Fruit fly (Drosophila melanogaster) whole organism, embryonic: ENCODE results near the gene Art8.

Experiments
- Abd-B ChIP-seq: fragments of 200-800 bp; sonication (Bioruptor generic); optimal IDR thresholded peaks from 2 replicates; lab custom pipeline; 2018; ENCODE audit warnings: missing biosample characterization, mild to moderate bottlenecking, missing genetic modification characterization, moderate library complexity
- CG14441 ChIP-seq: fragments of 200-800 bp; sonication (Bioruptor generic); IDR thresholded peaks from 2 replicates; pipeline ENCODE4 v1.3.6; 2022; ENCODE audit warnings: missing biosample characterization, missing genetic modification characterization
- CG17612 ChIP-seq: fragments of 200-800 bp; sonication (Bioruptor generic); IDR thresholded peaks from 2 replicates; pipeline ENCODE4 v1.3.6; 2022; ENCODE audit warnings: missing biosample characterization, missing genetic modification characterization
- CG4404 ChIP-seq: fragments of 200-800 bp; sonication (Bioruptor generic); IDR thresholded peaks from 2 replicates; pipeline ENCODE4 v1.3.6; 2022; ENCODE audit warnings: missing biosample characterization, missing genetic modification characterization
- Doc3 ChIP-seq: fragments of 200-800 bp; sonication (Bioruptor generic); IDR thresholded peaks from 3 replicates; pipeline ENCODE4 v1.3.6; 2022; ENCODE audit warnings: missing biosample characterization, missing genetic modification characterization; ENCODE audit not compliant: partially characterized antibody
- Dref ChIP-seq: fragments of 200-800 bp; sonication (Bioruptor generic); IDR thresholded peaks from 2 replicates; pipeline ENCODE4 v1.3.6; 2022; ENCODE audit warnings: missing biosample characterization, missing genetic modification characterization
- Hmx ChIP-seq: fragments of 200-800 bp; sonication (Bioruptor generic); optimal IDR thresholded peaks from 2 replicates; lab custom pipeline; 2016; ENCODE audit warnings: missing biosample characterization, missing genetic modification characterization
- PHDP ChIP-seq: fragments of 200-800 bp; sonication (Bioruptor generic); optimal IDR thresholded peaks from 3 replicates; lab custom pipeline; 2018; ENCODE audit warnings: missing biosample characterization, mild to moderate bottlenecking, missing genetic modification characterization, moderate library complexity
- Vsx1 ChIP-seq: fragments of 200-800 bp; sonication (Bioruptor generic); optimal IDR thresholded peaks from 2 replicates; lab custom pipeline; 2017; ENCODE audit warnings: missing biosample characterization, mild to moderate bottlenecking, missing genetic modification characterization, missing genetic modification reagents
- chm ChIP-seq: fragments of 200-800 bp; sonication (Bioruptor generic); IDR thresholded peaks from 2 replicates; pipeline ENCODE4 v1.3.6; 2022; ENCODE audit warnings: missing biosample characterization, missing genetic modification characterization
- ci ChIP-seq: fragments of 200-800 bp; sonication (Bioruptor generic); IDR thresholded peaks from 3 replicates; pipeline ENCODE4 v1.3.6; 2022; ENCODE audit warnings: missing biosample characterization, missing genetic modification characterization
- disco-r ChIP-seq: fragments of 200-800 bp; sonication (Bioruptor generic); optimal IDR thresholded peaks from 2 replicates; lab custom pipeline; 2016; ENCODE audit warnings: missing biosample characterization, missing genetic modification characterization
- nerfin-2 ChIP-seq: fragments of 200-800 bp; sonication (Bioruptor generic); IDR thresholded peaks from 2 replicates; pipeline ENCODE4 v1.3.6; 2022; ENCODE audit warnings: missing biosample characterization, missing genetic modification characterization; ENCODE audit not compliant: partially characterized antibody
- ranshi ChIP-seq: fragments of 200-800 bp; sonication (Bioruptor generic); IDR thresholded peaks from 2 replicates; pipeline ENCODE4 v1.3.6; 2022; ENCODE audit warnings: missing biosample characterization, missing genetic modification characterization

DNA sequence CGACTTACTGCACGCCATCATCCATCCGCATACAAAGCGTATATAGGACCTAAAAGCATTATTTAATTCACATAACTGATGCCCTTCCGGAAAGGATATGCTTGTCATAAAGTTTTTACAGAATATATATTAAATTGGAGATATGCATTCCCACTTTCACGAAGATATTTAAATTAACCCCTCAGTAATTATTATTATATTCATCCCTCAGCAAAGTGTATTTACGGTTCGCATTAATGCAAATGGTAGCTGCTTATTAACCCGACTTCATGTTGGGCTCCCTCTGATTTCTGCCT is 41.6 kb upstream of the Art8 start:
- TF ChIP-seq nerfin-2 (GFP tag; lab: Robert Waterston, UW) (no peak), PHDP (tag; lab: Kevin White, UChicago) (no peak), CG17612 (GFP tag; lab: Robert Waterston, UW) (no peak), Hmx (GFP tag; lab: Kevin White, UChicago) (no peak), chm (GFP tag; lab: Robert Waterston, UW) (no peak), Dref (GFP tag; lab: Robert Waterston, UW) (no peak), ci (GFP tag; lab: Robert Waterston, UW) (no peak), CG14441 (GFP tag; lab: Robert Waterston, UW) (no peak), Vsx1 (GFP tag; lab: Kevin White, UChicago) (no peak), disco-r (no peak), Doc3 (GFP tag; lab: Robert Waterston, UW) (no peak), CG4404 (no peak), ranshi (GFP tag; lab: Robert Waterston, UW) (no peak), Abd-B (GFP tag; lab: Kevin White, UChicago) (no peak)
